Fruit fly (Drosophila melanogaster) whole organism, embryonic: ENCODE data around the gene mRpS25.
A peak's percentile ranks its signal among the peaks of the same experiment; 100 is the strongest.

ENCODE experiments used
- Atf-2 ChIP-seq: fragments of 200-800 bp; sonication (Bioruptor generic); optimal IDR thresholded peaks from 2 replicates; lab custom pipeline; 2016; ENCODE audit warnings: missing biosample characterization, missing genetic modification characterization
- BEAF-32 ChIP-seq: fragments of 200-800 bp; sonication (Bioruptor generic); optimal IDR thresholded peaks from 3 replicates; lab custom pipeline; 2017; ENCODE audit warnings: missing biosample characterization, missing genetic modification characterization, mild to moderate bottlenecking, moderate library complexity, missing genetic modification reagents
- Blimp-1 ChIP-seq: fragments of 200-800 bp; sonication (Bioruptor generic); optimal IDR thresholded peaks from 3 replicates; lab custom pipeline; 2018; ENCODE audit warnings: missing biosample characterization, missing genetic modification characterization, mild to moderate bottlenecking, moderate library complexity, missing genetic modification reagents
- CG12219 ChIP-seq: fragments of 200-800 bp; sonication (Bioruptor generic); optimal IDR thresholded peaks from 3 replicates; lab custom pipeline; 2018; ENCODE audit warnings: missing biosample characterization, mild to moderate bottlenecking, missing genetic modification characterization
- CG13296 ChIP-seq: fragments of 200-800 bp; sonication (Bioruptor generic); optimal IDR thresholded peaks from 3 replicates; lab custom pipeline; 2018; ENCODE audit warnings: missing biosample characterization, mild to moderate bottlenecking, missing genetic modification characterization
- CG13624 ChIP-seq: fragments of 200-800 bp; sonication (Bioruptor generic); optimal IDR thresholded peaks from 2 replicates; lab custom pipeline; 2016; ENCODE audit warnings: missing biosample characterization, missing genetic modification characterization
- CG16779 ChIP-seq: fragments of 200-800 bp; sonication (Bioruptor generic); IDR thresholded peaks from 2 replicates; pipeline ENCODE4 v1.3.6; 2022; ENCODE audit warnings: missing biosample characterization, missing genetic modification characterization
- CG16863 ChIP-seq: fragments of 200-800 bp; sonication (Bioruptor generic); optimal IDR thresholded peaks from 3 replicates; lab custom pipeline; 2016; ENCODE audit warnings: missing biosample characterization, missing genetic modification characterization
- CG18011 ChIP-seq: fragments of 200-800 bp; sonication (Bioruptor generic); optimal IDR thresholded peaks from 2 replicates; lab custom pipeline; 2017; ENCODE audit warnings: missing biosample characterization, missing genetic modification characterization, mild to moderate bottlenecking, moderate library complexity, missing genotype
- CG2120 ChIP-seq: fragments of 200-800 bp; sonication (Bioruptor generic); optimal IDR thresholded peaks from 3 replicates; lab custom pipeline; 2016; ENCODE audit warnings: missing biosample characterization, missing genetic modification characterization
- CG30020 ChIP-seq: fragments of 200-800 bp; optimal IDR thresholded peaks from 2 replicates; lab custom pipeline; 2019; ENCODE audit warnings: missing biosample characterization, mild to moderate bottlenecking, missing genetic modification characterization, moderate library complexity
- CG3065 ChIP-seq: fragments of 200-800 bp; sonication (Bioruptor generic); optimal IDR thresholded peaks from 2 replicates; lab custom pipeline; 2016; ENCODE audit warnings: missing biosample characterization, missing genetic modification characterization
- CG31224 ChIP-seq: fragments of 200-800 bp; sonication (Bioruptor generic); IDR thresholded peaks from 2 replicates; pipeline ENCODE4 v1.3.6; 2022; ENCODE audit warnings: missing biosample characterization, missing genetic modification characterization
- CG31365 ChIP-seq: fragments of 200-800 bp; sonication (Bioruptor generic); optimal IDR thresholded peaks from 2 replicates; lab custom pipeline; 2018; ENCODE audit warnings: missing biosample characterization, mild to moderate bottlenecking, missing genetic modification characterization
- CG31441 ChIP-seq: fragments of 200-800 bp; sonication (Bioruptor generic); IDR thresholded peaks from 2 replicates; pipeline ENCODE4 v1.3.6; 2022; ENCODE audit warnings: missing biosample characterization, missing genetic modification characterization
- CG33213 ChIP-seq: fragments of 200-800 bp; sonication (Bioruptor generic); optimal IDR thresholded peaks from 3 replicates; lab custom pipeline; 2016; ENCODE audit warnings: missing biosample characterization, missing genetic modification characterization
- CG33557 ChIP-seq: fragments of 200-800 bp; sonication (Bioruptor generic); optimal IDR thresholded peaks from 2 replicates; lab custom pipeline; 2019; ENCODE audit warnings: missing biosample characterization, mild to moderate bottlenecking, missing genetic modification characterization, moderate library complexity
- CG3847 ChIP-seq: fragments of 200-800 bp; sonication (Bioruptor generic); IDR thresholded peaks from 2 replicates; pipeline ENCODE4 v1.3.6; 2022; ENCODE audit warnings: missing biosample characterization, missing genetic modification characterization
- CG4282 ChIP-seq: fragments of 200-800 bp; sonication (Bioruptor generic); optimal IDR thresholded peaks from 2 replicates; lab custom pipeline; 2016; ENCODE audit warnings: missing biosample characterization, missing genetic modification characterization
- CG43689 ChIP-seq: fragments of 200-800 bp; sonication (Bioruptor generic); IDR thresholded peaks from 2 replicates; pipeline ENCODE4 v1.3.6; 2022; ENCODE audit warnings: missing biosample characterization, missing genetic modification characterization
- CG6813 ChIP-seq: fragments of 200-800 bp; sonication (Bioruptor generic); optimal IDR thresholded peaks from 2 replicates; lab custom pipeline; 2017; ENCODE audit warnings: missing biosample characterization, missing genetic modification characterization, mild to moderate bottlenecking, moderate library complexity, missing genetic modification reagents
- CG8089 ChIP-seq: fragments of 200-800 bp; sonication (Bioruptor generic); optimal IDR thresholded peaks from 3 replicates; lab custom pipeline; 2016; ENCODE audit warnings: missing biosample characterization, missing genetic modification characterization
- CG8944 ChIP-seq: fragments of 200-800 bp; sonication (Bioruptor generic); optimal IDR thresholded peaks from 3 replicates; lab custom pipeline; 2016; ENCODE audit warnings: missing biosample characterization, missing genetic modification characterization
- Drgx ChIP-seq: fragments of 200-800 bp; sonication (Bioruptor generic); IDR thresholded peaks from 2 replicates; pipeline ENCODE4 v1.3.6; 2022; ENCODE audit warnings: missing biosample characterization, missing genetic modification characterization
- ERR ChIP-seq: fragments of 200-800 bp; sonication (Bioruptor generic); optimal IDR thresholded peaks from 2 replicates; lab custom pipeline; 2016; ENCODE audit warnings: missing biosample characterization, missing genetic modification characterization
- Ets65A ChIP-seq: fragments of 200-800 bp; sonication (Bioruptor generic); peaks from one replicate; lab custom pipeline; 2016; ENCODE audit warnings: missing biosample characterization, missing genetic modification characterization
- Hr3 ChIP-seq: fragments of 200-800 bp; sonication (Bioruptor generic); optimal IDR thresholded peaks from 3 replicates; lab custom pipeline; 2016; ENCODE audit warnings: missing biosample characterization, missing genetic modification characterization
- Hr78 ChIP-seq, 2 experiments: fragments of 200-800 bp in 1 of 2; fragments of >200 bp in 1 of 2; sonication (Bioruptor generic) in 1 of 2; optimal IDR thresholded peaks; 2 replicates each; lab custom pipeline; 2017 to 2019; ENCODE audit warnings: missing biosample characterization in 2 of 2, missing genetic modification characterization in 2 of 2, mild to moderate bottlenecking in 1 of 2, moderate library complexity in 1 of 2
- Hsf ChIP-seq: fragments of 200-800 bp; sonication (Bioruptor generic); optimal IDR thresholded peaks from 3 replicates; lab custom pipeline; 2016; ENCODE audit warnings: missing biosample characterization, missing genetic modification characterization
- Mes4 ChIP-seq: fragments of 200-800 bp; sonication (Bioruptor generic); optimal IDR thresholded peaks from 2 replicates; lab custom pipeline; 2016; ENCODE audit warnings: missing biosample characterization, missing genetic modification characterization
- Rfx ChIP-seq: fragments of 200-800 bp; sonication (Bioruptor generic); IDR thresholded peaks from 2 replicates; pipeline ENCODE4 v1.3.6; 2022; ENCODE audit warnings: missing biosample characterization, missing genetic modification characterization
- Sox100B ChIP-seq: fragments of 200-800 bp; sonication (Bioruptor generic); optimal IDR thresholded peaks from 3 replicates; lab custom pipeline; 2018; ENCODE audit warnings: missing biosample characterization, mild to moderate bottlenecking, missing genetic modification characterization
- Tbp ChIP-seq: fragments of >200 bp; optimal IDR thresholded peaks from 2 replicates; lab custom pipeline; 2018; ENCODE audit warnings: missing biosample characterization, missing genetic modification characterization
- ara ChIP-seq: fragments of 200-800 bp; sonication (Bioruptor generic); IDR thresholded peaks from 2 replicates; pipeline ENCODE4 v1.3.6; 2022; ENCODE audit warnings: missing biosample characterization, missing genetic modification characterization
- cato ChIP-seq: fragments of 200-800 bp; sonication (Bioruptor generic); optimal IDR thresholded peaks from 2 replicates; lab custom pipeline; 2016; ENCODE audit warnings: missing biosample characterization, missing genetic modification characterization, borderline replicate concordance
- chif ChIP-seq, 2 experiments: fragments of 200-800 bp; sonication (Bioruptor generic); optimal IDR thresholded peaks; 3 replicates each; lab custom pipeline; 2016; ENCODE audit warnings: missing biosample characterization in 2 of 2, missing genetic modification characterization in 2 of 2
- corto ChIP-seq: fragments of 200-800 bp; sonication (Bioruptor generic); optimal IDR thresholded peaks from 2 replicates; lab custom pipeline; 2016; ENCODE audit warnings: missing biosample characterization, mild to moderate bottlenecking, missing genetic modification characterization, moderate library complexity
- croc ChIP-seq: fragments of 200-800 bp; sonication (Bioruptor generic); conservative IDR thresholded peaks from 3 replicates; pipeline ENCODE4 v1.3.6; 2022; ENCODE audit warnings: missing biosample characterization, missing genetic modification characterization
- dimm ChIP-seq: fragments of 200-800 bp; sonication (Bioruptor generic); IDR thresholded peaks from 2 replicates; pipeline ENCODE4 v1.3.6; 2022; ENCODE audit warnings: missing biosample characterization, missing genetic modification characterization
- dysf ChIP-seq: fragments of 200-800 bp; sonication (Bioruptor generic); IDR thresholded peaks from 3 replicates; pipeline ENCODE4 v1.3.6; 2022; ENCODE audit warnings: missing biosample characterization, missing genetic modification characterization
- emc ChIP-seq: fragments of 200-800 bp; sonication (Bioruptor generic); optimal IDR thresholded peaks from 2 replicates; lab custom pipeline; 2016; ENCODE audit warnings: missing biosample characterization, missing genetic modification characterization
- fd64A ChIP-seq: fragments of 200-800 bp; sonication (Bioruptor generic); optimal IDR thresholded peaks from 3 replicates; lab custom pipeline; 2018; ENCODE audit warnings: missing biosample characterization, mild to moderate bottlenecking, missing genetic modification characterization
- gce ChIP-seq: fragments of 200-800 bp; sonication (Bioruptor generic); IDR thresholded peaks from 3 replicates; pipeline ENCODE4 v1.3.6; 2022; ENCODE audit warnings: missing biosample characterization, missing genetic modification characterization
- kah ChIP-seq: fragments of 200-800 bp; sonication (Bioruptor generic); optimal IDR thresholded peaks from 2 replicates; lab custom pipeline; 2018; ENCODE audit warnings: missing biosample characterization, mild to moderate bottlenecking, missing genetic modification characterization
- klu ChIP-seq: fragments of 200-800 bp; sonication (Bioruptor generic); IDR thresholded peaks from 2 replicates; pipeline ENCODE4 v1.3.6; 2022; ENCODE audit warnings: missing biosample characterization, missing genetic modification characterization
- sens ChIP-seq: fragments of 200-800 bp; sonication (Bioruptor generic); peaks from one replicate; lab custom pipeline; 2016; ENCODE audit warnings: missing biosample characterization, missing genetic modification characterization
- sima ChIP-seq: fragments of 200-800 bp; sonication (Bioruptor generic); optimal IDR thresholded peaks from 2 replicates; lab custom pipeline; 2016; ENCODE audit warnings: missing biosample characterization, missing genetic modification characterization
- sna ChIP-seq: fragments of 200-800 bp; sonication (Bioruptor generic); IDR thresholded peaks from 2 replicates; pipeline ENCODE4 v1.3.6; 2022; ENCODE audit warnings: missing biosample characterization, missing genetic modification characterization; ENCODE audit not compliant: partially characterized antibody
- ssp ChIP-seq: fragments of 200-800 bp; sonication (Bioruptor generic); IDR thresholded peaks from 2 replicates; pipeline ENCODE4 v1.3.6; 2022; ENCODE audit warnings: missing biosample characterization, missing genetic modification characterization
- tgo ChIP-seq: fragments of 200-800 bp; sonication (Bioruptor generic); IDR thresholded peaks from 3 replicates; pipeline ENCODE4 v1.3.6; 2022; ENCODE audit warnings: missing biosample characterization, missing genetic modification characterization
- tx ChIP-seq: fragments of 200-800 bp; sonication (Bioruptor generic); optimal IDR thresholded peaks from 2 replicates; lab custom pipeline; 2016; ENCODE audit warnings: missing biosample characterization, missing genetic modification characterization
- wor ChIP-seq: fragments of 200-800 bp; sonication (Bioruptor generic); IDR thresholded peaks from 2 replicates; pipeline ENCODE4 v1.3.6; 2022; ENCODE audit warnings: missing biosample characterization, missing genetic modification characterization

mRpS25 gene

dm6 chrX:14580359-14580961, 2.3 kb downstream of the mRpS25 start, which contains the start of gene CG14414 (continued):
- TF ChIP-seq CG33557 = no peak
- no peak for TF ChIP-seq CG8089 (GFP tag; lab: Kevin White, UChicago)
- no peak for TF ChIP-seq sima
- TF ChIP-seq sens = peak; percentile 58
- no peak for TF ChIP-seq Hr3 (GFP tag; lab: Kevin White, UChicago)
- no peak for TF ChIP-seq Atf-2
- no peak for TF ChIP-seq fd64A (GFP tag; lab: Kevin White, UChicago)
- no peak for TF ChIP-seq croc (GFP tag; lab: Robert Waterston, UW)
- no peak for TF ChIP-seq dimm (GFP tag; lab: Robert Waterston, UW)
- no peak for TF ChIP-seq klu (GFP tag; lab: Robert Waterston, UW)
- peak; percentile 17 for TF ChIP-seq CG13624
- TF ChIP-seq Mes4 (GFP tag; lab: Kevin White, UChicago) = no peak
- TF ChIP-seq Ets65A (GFP tag; lab: Kevin White, UChicago) = peak; percentile 0
- no peak for TF ChIP-seq CG16863 (GFP tag; lab: Kevin White, UChicago)
- no peak for TF ChIP-seq wor (GFP tag; lab: Robert Waterston, UW)
- TF ChIP-seq dysf (GFP tag; lab: Robert Waterston, UW) = 0 out of 3 replicates have a peak, but pooled peaks have one; percentile 22
- no peak for TF ChIP-seq Hr78 (GFP tag; optimal IDR thresholded peaks at IDR 0.05; lab: Kevin White, UChicago)
- TF ChIP-seq sna (GFP tag; lab: Robert Waterston, UW) = peak; percentile 81
- TF ChIP-seq chif (GFP tag; optimal IDR thresholded peaks at IDR 0.05; lab: Kevin White, UChicago) = peak in 1 of 2 experiments; percentile 29
- TF ChIP-seq BEAF-32 (GFP tag; lab: Kevin White, UChicago) = peak; percentile 91
- no peak for TF ChIP-seq Drgx (GFP tag; lab: Robert Waterston, UW)
- no peak for TF ChIP-seq Sox100B (GFP tag; lab: Kevin White, UChicago)
- no peak for TF ChIP-seq CG12219 (GFP tag; lab: Kevin White, UChicago)
- no peak for TF ChIP-seq ssp
- peak; percentile 31 for TF ChIP-seq Hsf (GFP tag; lab: Kevin White, UChicago)
- no peak for TF ChIP-seq CG31365 (tag; lab: Kevin White, UChicago)
- no peak for TF ChIP-seq corto
- TF ChIP-seq CG3065 = no peak
- no peak for TF ChIP-seq emc (GFP tag; lab: Kevin White, UChicago)
- peak; percentile 62; the same call in 1 of the 2 replicates for TF ChIP-seq Rfx
- 0 out of 2 replicates have a peak, but pooled peaks have one; percentile 12 for TF ChIP-seq CG16779 (GFP tag; lab: Robert Waterston, UW)
- no peak for TF ChIP-seq CG6813 (GFP tag; lab: Kevin White, UChicago)
- no peak for TF ChIP-seq Blimp-1 (GFP tag; lab: Kevin White, UChicago)
- no peak for TF ChIP-seq tgo (GFP tag; lab: Robert Waterston, UW)
- TF ChIP-seq kah (GFP tag; lab: Kevin White, UChicago) = no peak
- no peak for TF ChIP-seq CG43689
- TF ChIP-seq CG4282 (GFP tag; lab: Kevin White, UChicago) = no peak
- no peak for TF ChIP-seq tx (GFP tag; lab: Kevin White, UChicago)
- TF ChIP-seq CG31224 (GFP tag; lab: Robert Waterston, UW) = no peak
- TF ChIP-seq ERR (GFP tag; lab: Kevin White, UChicago) = no peak
- TF ChIP-seq CG18011 = no peak
- TF ChIP-seq Tbp (GFP tag; lab: Kevin White, UChicago) = no peak
- TF ChIP-seq CG30020 (tag; lab: Kevin White, UChicago) = peak; percentile 8
- TF ChIP-seq gce = no peak
- TF ChIP-seq CG13296 (GFP tag; lab: Kevin White, UChicago) = no peak
- no peak for TF ChIP-seq CG8944 (GFP tag; lab: Kevin White, UChicago)
- peak; percentile 52 for TF ChIP-seq CG2120 (GFP tag; lab: Kevin White, UChicago)
- TF ChIP-seq ara (GFP tag; lab: Robert Waterston, UW) = 0 out of 2 replicates have a peak, but pooled peaks have one; percentile 38
- no peak for TF ChIP-seq cato (GFP tag; lab: Kevin White, UChicago)
- TF ChIP-seq CG3847 (GFP tag; lab: Robert Waterston, UW) = peak; percentile 56
- TF ChIP-seq CG31441 = no peak
- peak; percentile 50 for TF ChIP-seq CG33213 (GFP tag; lab: Kevin White, UChicago)
